Worm (Caenorhabditis elegans) whole organism, late embryonic: ENCODE data around the gene cdc-25.4.

Experiments
- elt-2 ChIP-seq: sonication (generic microtip); optimal IDR thresholded peaks from 2 replicates; lab custom pipeline; 2016; ENCODE audit warnings: missing genetic modification reagents, missing genetic modification characterization, missing compliant biosample characterization
- eyg-1 ChIP-seq: sonication (generic microtip); optimal IDR thresholded peaks from 2 replicates; lab custom pipeline; 2016; ENCODE audit warnings: missing genotype, missing genetic modification characterization, missing compliant biosample characterization
- fkh-10 ChIP-seq: fragments of 150-350 bp; optimal IDR thresholded peaks from 2 replicates; lab custom pipeline; 2014; ENCODE audit warnings: missing biosample characterization, missing genetic modification reagents, missing genetic modification characterization
- pag-3 ChIP-seq: sonication (generic microtip); optimal IDR thresholded peaks from 2 replicates; lab custom pipeline; 2016; ENCODE audit warnings: missing compliant biosample characterization, missing genetic modification characterization, borderline replicate concordance
- pha-4 ChIP-seq: fragments of 150-350 bp; optimal IDR thresholded peaks from 2 replicates; lab custom pipeline; 2018; ENCODE audit warnings: missing biosample characterization, missing genetic modification reagents, missing genetic modification characterization
- pqm-1 ChIP-seq: sonication (generic microtip); optimal IDR thresholded peaks from 2 replicates; lab custom pipeline; 2016; ENCODE audit warnings: missing genetic modification characterization, missing compliant biosample characterization
- sdc-2 ChIP-seq: sonication (generic microtip); optimal IDR thresholded peaks from 2 replicates; lab custom pipeline; 2016; ENCODE audit warnings: missing genotype, missing genetic modification characterization, missing compliant biosample characterization
- sox-4 ChIP-seq: sonication (generic microtip); optimal IDR thresholded peaks from 2 replicates; lab custom pipeline; 2017; ENCODE audit warnings: mild to moderate bottlenecking, missing genetic modification characterization, inconsistent platforms, missing compliant biosample characterization
- ttx-3 ChIP-seq: sonication (generic microtip); optimal IDR thresholded peaks from 2 replicates; lab custom pipeline; 2016; ENCODE audit warnings: missing genetic modification reagents, missing genetic modification characterization, missing compliant biosample characterization
- zip-5 ChIP-seq: sonication (generic microtip); optimal IDR thresholded peaks from 2 replicates; lab custom pipeline; 2016; ENCODE audit warnings: missing genetic modification characterization, missing compliant biosample characterization

DNA sequence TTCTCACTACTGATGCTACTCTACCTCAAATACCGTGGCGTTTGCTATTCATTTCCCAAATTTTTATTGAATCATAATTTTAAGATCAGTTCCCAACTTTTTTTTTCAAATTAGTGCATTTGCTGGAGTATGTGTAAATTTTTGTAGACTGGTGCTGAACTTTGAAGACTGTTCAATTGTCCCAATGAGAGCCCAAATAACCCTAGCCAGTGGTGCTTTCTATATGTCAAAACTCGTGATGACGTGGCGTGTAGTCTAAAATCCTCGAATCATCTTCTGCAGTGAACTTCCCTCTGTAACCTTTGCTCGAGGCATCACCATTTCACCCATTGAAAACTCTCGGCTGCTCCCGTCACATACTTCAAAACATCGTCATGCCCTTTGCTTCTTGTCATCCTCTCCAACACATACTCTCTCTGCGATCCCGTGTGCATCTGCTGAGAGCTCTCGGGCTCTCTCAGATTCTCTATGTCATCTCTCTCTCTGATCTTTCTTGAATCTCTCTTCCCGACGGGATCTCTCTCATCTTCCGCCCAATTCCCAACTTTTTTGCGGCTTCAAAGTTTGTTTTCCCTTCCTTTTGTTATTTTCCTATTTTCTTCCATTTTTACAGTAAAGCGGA lies 15.3 kb upstream of the cdc-25.4 start:
- no peak for TF ChIP-seq pha-4 (tag; lab: Kevin White, UChicago)
- TF ChIP-seq sdc-2 = no peak
- no peak for TF ChIP-seq pag-3 (tag; lab: Kevin White, UChicago)
- no peak for TF ChIP-seq sox-4 (tag; lab: Kevin White, UChicago)
- TF ChIP-seq zip-5 (tag; lab: Kevin White, UChicago) = no peak
- TF ChIP-seq eyg-1 (tag; lab: Kevin White, UChicago) = no peak
- no peak for TF ChIP-seq fkh-10
- TF ChIP-seq ttx-3 (tag; lab: Kevin White, UChicago) = no peak
- TF ChIP-seq pqm-1 = no peak
- no peak for TF ChIP-seq elt-2
